Worm (Caenorhabditis elegans) whole organism, young adult: ENCODE data around the gene Y54G11A.14.

ENCODE experiments used
- D2030.7 ChIP-seq: fragments of 200-800 bp; sonication (Bioruptor generic); IDR thresholded peaks from 2 replicates; pipeline ENCODE4 v1.3.6; 2022; ENCODE audit warnings: missing genetic modification reagents, missing genetic modification characterization, missing compliant biosample characterization
- F37B4.10 ChIP-seq: fragments of 200-800 bp; sonication (Bioruptor generic); IDR thresholded peaks from 2 replicates; pipeline ENCODE4 v1.3.6; 2022; ENCODE audit warnings: missing genetic modification characterization, missing compliant biosample characterization
- F39B2.1 ChIP-seq: fragments of 200-800 bp; sonication (Bioruptor generic); IDR thresholded peaks from 2 replicates; pipeline ENCODE4 v1.3.6; 2022; ENCODE audit warnings: missing genetic modification reagents, missing genetic modification characterization, missing compliant biosample characterization
- F52B5.7 ChIP-seq: sonication (generic microtip); optimal IDR thresholded peaks from 2 replicates; lab custom pipeline; 2016; ENCODE audit warnings: mild to moderate bottlenecking, missing genetic modification characterization, missing compliant biosample characterization
- F57A8.1 ChIP-seq: fragments of 200-800 bp; sonication (Bioruptor generic); optimal IDR thresholded peaks from 2 replicates; lab custom pipeline; 2018; ENCODE audit warnings: mild to moderate bottlenecking, missing genetic modification characterization, moderate library complexity, missing compliant biosample characterization
- K11D2.4 ChIP-seq: fragments of 200-800 bp; sonication (Bioruptor generic); IDR thresholded peaks from 2 replicates; pipeline ENCODE4 v1.3.6; 2022; ENCODE audit warnings: missing genetic modification reagents, missing genetic modification characterization, missing compliant biosample characterization
- K12H6.12 ChIP-seq: fragments of 200-800 bp; sonication (Bioruptor generic); optimal IDR thresholded peaks from 2 replicates; lab custom pipeline; 2018; ENCODE audit warnings: mild to moderate bottlenecking, missing genetic modification characterization, missing compliant biosample characterization
- T07F8.4 ChIP-seq: sonication (generic microtip); optimal IDR thresholded peaks from 2 replicates; lab custom pipeline; 2016; ENCODE audit warnings: mild to moderate bottlenecking, missing genetic modification characterization, moderate library complexity, missing compliant biosample characterization
- T26A5.8 ChIP-seq: sonication (generic microtip); optimal IDR thresholded peaks from 2 replicates; lab custom pipeline; 2016; ENCODE audit warnings: missing genetic modification characterization, missing compliant biosample characterization
- Y53F4B.3 ChIP-seq: fragments of 200-800 bp; sonication (Bioruptor generic); IDR thresholded peaks from 2 replicates; pipeline ENCODE4 v1.3.6; 2022; ENCODE audit warnings: missing genetic modification reagents, missing genetic modification characterization, missing compliant biosample characterization
- Y53G8AR.9 ChIP-seq: fragments of 200-800 bp; sonication (Bioruptor generic); conservative IDR thresholded peaks from 2 replicates; pipeline ENCODE4 v1.3.6; 2022; ENCODE audit warnings: missing genetic modification reagents, missing genetic modification characterization, missing compliant biosample characterization
- ZK185.1 ChIP-seq: sonication (generic microtip); optimal IDR thresholded peaks from 2 replicates; lab custom pipeline; 2016; ENCODE audit warnings: mild to moderate bottlenecking, missing genetic modification characterization, missing compliant biosample characterization; ENCODE audit not compliant: poor library complexity, severe bottlenecking
- aptf-3 ChIP-seq: fragments of 200-800 bp; sonication (Bioruptor generic); IDR thresholded peaks from 2 replicates; pipeline ENCODE4 v1.3.6; 2022; ENCODE audit warnings: missing genetic modification characterization, missing compliant biosample characterization
- attf-3 ChIP-seq: fragments of 200-800 bp; sonication (Bioruptor generic); conservative IDR thresholded peaks from 2 replicates; pipeline ENCODE4 v1.3.6; 2022; ENCODE audit warnings: missing genetic modification reagents, missing genetic modification characterization, missing compliant biosample characterization
- attf-6 ChIP-seq: fragments of 200-800 bp; sonication (Bioruptor generic); IDR thresholded peaks from 2 replicates; pipeline ENCODE4 v1.3.6; 2022; ENCODE audit warnings: missing genetic modification reagents, missing genetic modification characterization, missing compliant biosample characterization
- ccch-3 ChIP-seq: fragments of 200-800 bp; sonication (Bioruptor generic); optimal IDR thresholded peaks from 2 replicates; lab custom pipeline; 2018; ENCODE audit warnings: mild to moderate bottlenecking, missing genetic modification characterization, missing compliant biosample characterization
- cebp-2 ChIP-seq: fragments of 200-800 bp; sonication (Bioruptor generic); IDR thresholded peaks from 2 replicates; pipeline ENCODE4 v1.3.6; 2022; ENCODE audit warnings: missing genetic modification characterization, missing compliant biosample characterization
- ceh-100 ChIP-seq: fragments of 200-800 bp; sonication (Bioruptor generic); IDR thresholded peaks from 2 replicates; pipeline ENCODE4 v1.3.6; 2022; ENCODE audit warnings: missing genetic modification reagents, missing genetic modification characterization, missing compliant biosample characterization
- dpff-1 ChIP-seq: sonication (generic microtip); optimal IDR thresholded peaks from 2 replicates; lab custom pipeline; 2017; ENCODE audit warnings: mild to moderate bottlenecking, missing genetic modification characterization, missing compliant biosample characterization
- dpl-1 ChIP-seq: fragments of 150-350 bp; optimal IDR thresholded peaks from 2 replicates; lab custom pipeline; 2014; ENCODE audit warnings: missing biosample characterization, missing genetic modification reagents, missing genetic modification characterization
- egl-18 ChIP-seq: fragments of 200-800 bp; sonication (Bioruptor generic); IDR thresholded peaks from 2 replicates; pipeline ENCODE4 v1.3.6; 2022; ENCODE audit warnings: missing genetic modification reagents, missing genetic modification characterization, missing compliant biosample characterization
- ekl-4 ChIP-seq: fragments of 200-800 bp; sonication (Bioruptor generic); IDR thresholded peaks from 2 replicates; pipeline ENCODE4 v1.3.6; 2022; ENCODE audit warnings: missing genetic modification reagents, missing genetic modification characterization, missing compliant biosample characterization
- ets-4 ChIP-seq: fragments of 200-800 bp; sonication (Bioruptor generic); optimal IDR thresholded peaks from 2 replicates; lab custom pipeline; 2018; ENCODE audit warnings: mild to moderate bottlenecking, missing genetic modification characterization, missing compliant biosample characterization
- hlh-12 ChIP-seq: sonication (generic microtip); optimal IDR thresholded peaks from 2 replicates; lab custom pipeline; 2016; ENCODE audit warnings: missing genetic modification characterization, missing compliant biosample characterization
- hrde-1 ChIP-seq: sonication (generic microtip); optimal IDR thresholded peaks from 2 replicates; lab custom pipeline; 2016; ENCODE audit warnings: missing genetic modification characterization, mild to moderate bottlenecking, missing compliant biosample characterization, moderate library complexity, missing genotype, missing genetic modification reagents, borderline replicate concordance
- hsf-1 ChIP-seq: fragments of 200-800 bp; sonication (Bioruptor generic); IDR thresholded peaks from 2 replicates; pipeline ENCODE4 v1.3.6; 2022; ENCODE audit warnings: missing genetic modification reagents, missing genetic modification characterization, missing compliant biosample characterization
- lag-1 ChIP-seq: fragments of 200-800 bp; sonication (Bioruptor generic); IDR thresholded peaks from 2 replicates; pipeline ENCODE4 v1.3.6; 2022; ENCODE audit warnings: missing genetic modification reagents, missing genetic modification characterization, missing compliant biosample characterization
- let-607 ChIP-seq, 2 experiments: fragments of 200-800 bp in 1 of 2; sonication (Bioruptor generic) in 1 of 2; sonication (generic microtip) in 1 of 2; optimal IDR thresholded peaks; 2 replicates each; lab custom pipeline; 2016 to 2018; ENCODE audit warnings: mild to moderate bottlenecking in 2 of 2, missing compliant biosample characterization in 2 of 2, missing genetic modification characterization in 2 of 2, moderate library complexity in 2 of 2, missing genotype in 1 of 2
- lin-26 ChIP-seq: fragments of 200-800 bp; sonication (Bioruptor generic); IDR thresholded peaks from 2 replicates; pipeline ENCODE4 v1.3.6; 2022; ENCODE audit warnings: missing genetic modification reagents, missing genetic modification characterization, missing compliant biosample characterization
- lir-1 ChIP-seq: fragments of 200-800 bp; sonication (Bioruptor generic); conservative IDR thresholded peaks from 2 replicates; pipeline ENCODE4 v1.3.6; 2022; ENCODE audit warnings: missing genetic modification reagents, missing genetic modification characterization, missing compliant biosample characterization
- madf-3 ChIP-seq: fragments of 200-800 bp; sonication (Bioruptor generic); IDR thresholded peaks from 2 replicates; pipeline ENCODE4 v1.3.6; 2022; ENCODE audit warnings: missing genetic modification reagents, missing genetic modification characterization, missing compliant biosample characterization
- madf-6 ChIP-seq: fragments of 200-800 bp; sonication (Bioruptor generic); IDR thresholded peaks from 2 replicates; pipeline ENCODE4 v1.3.6; 2022; ENCODE audit warnings: missing genetic modification reagents, missing genetic modification characterization, missing compliant biosample characterization
- mcd-1 ChIP-seq: fragments of 200-800 bp; sonication (Bioruptor generic); IDR thresholded peaks from 2 replicates; pipeline ENCODE4 v1.3.6; 2022; ENCODE audit warnings: missing genetic modification reagents, missing genetic modification characterization, missing compliant biosample characterization
- mel-28 ChIP-seq: sonication (generic microtip); optimal IDR thresholded peaks from 2 replicates; lab custom pipeline; 2016; ENCODE audit warnings: borderline replicate concordance, mild to moderate bottlenecking, missing genetic modification characterization, missing compliant biosample characterization
- nfya-2 ChIP-seq: fragments of 200-800 bp; sonication (Bioruptor generic); IDR thresholded peaks from 2 replicates; pipeline ENCODE4 v1.3.6; 2022; ENCODE audit warnings: missing genetic modification reagents, missing genetic modification characterization, missing compliant biosample characterization
- nhr-179 ChIP-seq: sonication (generic microtip); optimal IDR thresholded peaks from 2 replicates; lab custom pipeline; 2016; ENCODE audit warnings: mild to moderate bottlenecking, missing genetic modification characterization, missing compliant biosample characterization
- pbrm-1 ChIP-seq: fragments of 200-800 bp; sonication (Bioruptor generic); IDR thresholded peaks from 2 replicates; pipeline ENCODE4 v1.3.6; 2022; ENCODE audit warnings: missing genetic modification reagents, missing genetic modification characterization, missing compliant biosample characterization
- pha-4 ChIP-seq: fragments of 150-350 bp; sonication (generic microtip); optimal IDR thresholded peaks from 2 replicates; lab custom pipeline; 2014; ENCODE audit warnings: missing biosample characterization, missing genetic modification reagents, missing genetic modification characterization
- rec-8 ChIP-seq, 2 experiments: sonication (generic microtip); optimal IDR thresholded peaks; 2 replicates each; lab custom pipeline; 2016; ENCODE audit warnings: mild to moderate bottlenecking in 2 of 2, missing genetic modification characterization in 2 of 2, missing genetic modification reagents in 2 of 2, missing genotype in 2 of 2, missing biosample characterization in 1 of 2, missing compliant biosample characterization in 1 of 2, moderate library complexity in 1 of 2
- snpc-3.4 ChIP-seq: sonication (generic microtip); optimal IDR thresholded peaks from 2 replicates; lab custom pipeline; 2017; ENCODE audit warnings: missing genetic modification characterization, mild to moderate bottlenecking, missing compliant biosample characterization, antibody characterized with exemption, moderate library complexity, missing genotype, missing genetic modification reagents
- snpc-4 ChIP-seq, 5 experiments: fragments of 150-350 bp in 1 of 5; sonication (generic microtip) in 4 of 5; optimal IDR thresholded peaks; 2 replicates each; lab custom pipeline; 2014 to 2018; ENCODE audit warnings: missing genetic modification characterization in 5 of 5, missing biosample characterization in 3 of 5, antibody characterized with exemption in 2 of 5, mild to moderate bottlenecking in 2 of 5, missing compliant biosample characterization in 2 of 5, missing genotype in 2 of 5, moderate library complexity in 2 of 5, missing genetic modification reagents in 1 of 5
- sptf-2 ChIP-seq: fragments of 200-800 bp; sonication (Bioruptor generic); optimal IDR thresholded peaks from 2 replicates; lab custom pipeline; 2018; ENCODE audit warnings: mild to moderate bottlenecking, missing genetic modification characterization, missing compliant biosample characterization
- tbx-9 ChIP-seq: sonication (generic microtip); optimal IDR thresholded peaks from 2 replicates; lab custom pipeline; 2016; ENCODE audit warnings: borderline replicate concordance, missing genetic modification characterization, inconsistent platforms, missing compliant biosample characterization
- unc-62 ChIP-seq: fragments of 150-350 bp; optimal IDR thresholded peaks from 2 replicates; lab custom pipeline; 2014; ENCODE audit warnings: missing biosample characterization, missing genetic modification reagents, missing genetic modification characterization
- ztf-25 ChIP-seq: fragments of 200-800 bp; sonication (Bioruptor generic); IDR thresholded peaks from 2 replicates; pipeline ENCODE4 v1.3.6; 2022; ENCODE audit warnings: missing genetic modification reagents, missing genetic modification characterization, missing compliant biosample characterization
- ztf-28 ChIP-seq: fragments of 200-800 bp; sonication (Bioruptor generic); IDR thresholded peaks from 2 replicates; pipeline ENCODE4 v1.3.6; 2022; ENCODE audit warnings: missing genetic modification reagents, missing genetic modification characterization, missing compliant biosample characterization
- ztf-6 ChIP-seq: fragments of 200-800 bp; sonication (Bioruptor generic); IDR thresholded peaks from 2 replicates; pipeline ENCODE4 v1.3.6; 2022; ENCODE audit warnings: missing genetic modification reagents, missing genetic modification characterization, missing compliant biosample characterization

The Y54G11A.14 gene

DNA sequence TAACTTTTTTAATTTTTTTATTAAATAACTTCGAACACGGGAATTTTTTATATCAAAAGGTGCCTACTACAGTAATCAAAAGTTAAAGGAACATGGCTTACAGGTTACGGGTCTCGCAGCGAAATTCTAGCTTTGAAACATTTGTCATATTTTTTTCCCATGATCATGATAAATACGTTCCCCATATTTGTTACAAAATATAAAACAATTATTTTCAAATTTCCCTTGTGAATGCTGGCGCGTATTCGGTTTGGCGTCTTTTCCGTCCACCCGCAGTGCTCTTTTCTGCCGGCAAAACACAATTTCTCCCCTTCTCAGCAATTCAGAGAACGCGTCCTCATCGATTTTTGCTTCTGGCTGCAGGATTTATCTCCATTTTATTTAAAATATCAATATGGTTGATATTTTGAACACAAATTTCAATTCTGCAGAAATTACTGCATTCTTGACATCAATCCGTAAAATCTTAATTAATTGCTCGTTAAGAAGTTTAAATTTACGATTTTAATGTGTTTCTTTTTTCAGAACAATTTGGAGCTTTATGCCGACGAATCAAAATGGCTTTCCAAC, 47.3 kb downstream of the Y54G11A.14 start, which contains the start of gene imb-2 (continued):
- TF ChIP-seq let-607 (tag; optimal IDR thresholded peaks at IDR 0.05; lab: Kevin White, UChicago) (peak in 1 of 2 experiments; percentile 15), nfya-2 (GFP tag; lab: Robert Waterston, UW) (no peak), hrde-1 (tag; lab: Kevin White, UChicago) (peak; percentile 1), lin-26 (no peak), ztf-6 (no peak), egl-18 (no peak), snpc-3.4 (peak; percentile 13), attf-3 (no peak), T26A5.8 (tag; lab: Kevin White, UChicago) (no peak), sptf-2 (GFP tag; lab: Kevin White, UChicago) (no peak), cebp-2 (no peak), pha-4 (tag; lab: Kevin White, UChicago) (no peak), rec-8 (tag; optimal IDR thresholded peaks at IDR 0.05; lab: Kevin White, UChicago) (no peak), Y53G8AR.9 (GFP tag; lab: Robert Waterston, UW) (no peak), unc-62 (no peak), ekl-4 (GFP tag; lab: Robert Waterston, UW) (no peak), dpff-1 (tag; lab: Kevin White, UChicago) (no peak), lir-1 (GFP tag; lab: Robert Waterston, UW) (no peak), F52B5.7 (tag; lab: Kevin White, UChicago) (no peak), K12H6.12 (tag; lab: Kevin White, UChicago) (peak; percentile 60), ceh-100 (GFP tag; lab: Robert Waterston, UW) (no peak), K11D2.4 (GFP tag; lab: Robert Waterston, UW) (no peak), tbx-9 (tag; lab: Kevin White, UChicago) (no peak), F57A8.1 (GFP tag; lab: Kevin White, UChicago) (no peak), ets-4 (GFP tag; lab: Kevin White, UChicago) (no peak), ztf-25 (GFP tag; lab: Robert Waterston, UW) (no peak), Y53F4B.3 (GFP tag; lab: Robert Waterston, UW) (no peak), D2030.7 (peak; percentile 40; the same call in 1 of the 2 replicates), mel-28 (tag; lab: Kevin White, UChicago) (no peak), F39B2.1 (GFP tag; lab: Robert Waterston, UW) (no peak), madf-6 (peak; percentile 84), T07F8.4 (no peak), pbrm-1 (GFP tag; lab: Robert Waterston, UW) (no peak), ccch-3 (GFP tag; lab: Kevin White, UChicago) (no peak), lag-1 (GFP tag; lab: Robert Waterston, UW) (no peak), snpc-4 (GFP tag; optimal IDR thresholded peaks at IDR 0.05; lab: Kevin White, UChicago) (no peak), snpc-4 (tag; optimal IDR thresholded peaks at IDR 0.05; lab: Kevin White, UChicago) (peak in 2 of 4 experiments; percentile 20 to 38), ztf-28 (no peak), nhr-179 (tag; lab: Kevin White, UChicago) (no peak), F37B4.10 (no peak), dpl-1 (peak; percentile 39), aptf-3 (GFP tag; lab: Robert Waterston, UW) (no peak), madf-3 (no peak), attf-6 (GFP tag; lab: Robert Waterston, UW) (no peak), hlh-12 (tag; lab: Kevin White, UChicago) (no peak), mcd-1 (peak; percentile 60), ZK185.1 (tag; lab: Kevin White, UChicago) (no peak), hsf-1 (GFP tag; lab: Robert Waterston, UW) (no peak)
